Worm (Caenorhabditis elegans) whole organism, L4 larva: Measurements from ENCODE around the gene ttn-1.
A peak's percentile ranks its signal among the peaks of the same experiment; 100 is the strongest.

Source experiments
- D1046.2 ChIP-seq: fragments of 200-800 bp; sonication (Bioruptor generic); IDR thresholded peaks from 2 replicates; pipeline ENCODE4 v1.3.6; 2022; ENCODE audit warnings: missing genetic modification characterization, missing compliant biosample characterization
- T20F7.1 ChIP-seq: fragments of 200-800 bp; sonication (Bioruptor generic); optimal IDR thresholded peaks from 2 replicates; lab custom pipeline; 2018; ENCODE audit warnings: mild to moderate bottlenecking, missing genetic modification characterization, missing compliant biosample characterization
- Y75B8A.6 ChIP-seq: fragments of 200-800 bp; sonication (Bioruptor generic); IDR thresholded peaks from 2 replicates; pipeline ENCODE4 v1.3.6; 2022; ENCODE audit warnings: missing genetic modification reagents, missing genetic modification characterization, missing compliant biosample characterization
- ZK337.2 ChIP-seq: fragments of 200-800 bp; sonication (Bioruptor generic); IDR thresholded peaks from 2 replicates; pipeline ENCODE4 v1.3.6; 2022; ENCODE audit warnings: missing genetic modification reagents, missing genetic modification characterization, missing compliant biosample characterization
- aha-1 ChIP-seq: fragments of 150-350 bp; peaks from one replicate; lab custom pipeline; 2014; ENCODE audit warnings: missing biosample characterization, missing genetic modification characterization
- ama-1 ChIP-seq: fragments of 150-350 bp; optimal IDR thresholded peaks from 2 replicates; lab custom pipeline; 2014; ENCODE audit warnings: inconsistent platforms, mixed read lengths
- ceh-44 ChIP-seq: fragments of 200-800 bp; sonication (Bioruptor generic); IDR thresholded peaks from 2 replicates; pipeline ENCODE4 v1.3.6; 2022; ENCODE audit warnings: missing genetic modification reagents, missing genetic modification characterization, missing compliant biosample characterization
- ctbp-1 ChIP-seq: fragments of 200-800 bp; sonication (Bioruptor generic); IDR thresholded peaks from 2 replicates; pipeline ENCODE4 v1.3.6; 2022; ENCODE audit warnings: missing genetic modification reagents, missing genetic modification characterization, missing compliant biosample characterization
- daf-12 ChIP-seq: fragments of 150-350 bp; optimal IDR thresholded peaks from 2 replicates; lab custom pipeline; 2014; ENCODE audit warnings: missing biosample characterization, missing genetic modification reagents, missing genetic modification characterization
- daf-16 ChIP-seq, 3 experiments: sonication (generic microtip); optimal IDR thresholded peaks; 2 replicates each; lab custom pipeline; 2016 to 2017; ENCODE audit warnings: missing genetic modification characterization in 3 of 3, missing genetic modification reagents in 3 of 3, mild to moderate bottlenecking in 2 of 3, missing compliant biosample characterization in 2 of 3, missing biosample characterization in 1 of 3, moderate library complexity in 1 of 3
- dmd-9 ChIP-seq: fragments of 200-800 bp; sonication (Bioruptor generic); IDR thresholded peaks from 2 replicates; pipeline ENCODE4 v1.3.6; 2022; ENCODE audit warnings: missing genetic modification reagents, missing genetic modification characterization, missing compliant biosample characterization
- fkh-10 ChIP-seq: fragments of 150-350 bp; optimal IDR thresholded peaks from 2 replicates; lab custom pipeline; 2014; ENCODE audit warnings: missing biosample characterization, missing genetic modification reagents, missing genetic modification characterization
- fos-1 ChIP-seq: fragments of 150-350 bp; optimal IDR thresholded peaks from 2 replicates; lab custom pipeline; 2014; ENCODE audit warnings: missing biosample characterization, missing genetic modification characterization
- hlh-30 ChIP-seq: sonication (generic microtip); optimal IDR thresholded peaks from 2 replicates; lab custom pipeline; 2017; ENCODE audit warnings: antibody characterized with exemption, mild to moderate bottlenecking, missing genetic modification characterization, missing compliant biosample characterization; ENCODE audit not compliant: insufficient read depth
- jun-1 ChIP-seq: fragments of 150-350 bp; optimal IDR thresholded peaks from 2 replicates; lab custom pipeline; 2014; ENCODE audit warnings: missing biosample characterization, missing genetic modification reagents, missing genetic modification characterization
- lim-7 ChIP-seq: fragments of 200-800 bp; sonication (Bioruptor generic); IDR thresholded peaks from 2 replicates; pipeline ENCODE4 v1.3.6; 2022; ENCODE audit warnings: missing genetic modification characterization, missing compliant biosample characterization
- lin-15B ChIP-seq: fragments of 150-350 bp; sonication (generic microtip); optimal IDR thresholded peaks from 3 replicates; lab custom pipeline; 2014; ENCODE audit warnings: missing biosample characterization, missing genetic modification characterization
- lin-38 ChIP-seq: fragments of 200-800 bp; sonication (Bioruptor generic); IDR thresholded peaks from 2 replicates; pipeline ENCODE4 v1.3.6; 2022; ENCODE audit warnings: missing genetic modification reagents, missing genetic modification characterization, missing compliant biosample characterization
- lin-39 ChIP-seq: fragments of 150-350 bp; optimal IDR thresholded peaks from 2 replicates; lab custom pipeline; 2014; ENCODE audit warnings: missing biosample characterization, missing genetic modification reagents, missing genetic modification characterization
- madf-9 ChIP-seq: fragments of 200-800 bp; sonication (Bioruptor generic); conservative IDR thresholded peaks from 2 replicates; pipeline ENCODE4 v1.3.6; 2022; ENCODE audit warnings: missing genetic modification reagents, missing genetic modification characterization, missing compliant biosample characterization
- mep-1 ChIP-seq: fragments of 150-350 bp; sonication (generic microtip); optimal IDR thresholded peaks from 3 replicates; lab custom pipeline; 2014; ENCODE audit warnings: missing biosample characterization, missing genetic modification characterization
- nhr-28 ChIP-seq: fragments of 150-350 bp; optimal IDR thresholded peaks from 2 replicates; lab custom pipeline; 2014; ENCODE audit warnings: missing biosample characterization, missing genetic modification characterization
- nhr-77 ChIP-seq: fragments of 150-350 bp; optimal IDR thresholded peaks from 2 replicates; lab custom pipeline; 2014; ENCODE audit warnings: missing biosample characterization, missing genetic modification characterization
- rbr-2 ChIP-seq: sonication (generic microtip); optimal IDR thresholded peaks from 2 replicates; lab custom pipeline; 2016; ENCODE audit warnings: missing genotype, missing genetic modification characterization, missing compliant biosample characterization
- set-16 ChIP-seq: fragments of 200-800 bp; sonication (Bioruptor generic); IDR thresholded peaks from 2 replicates; pipeline ENCODE4 v1.3.6; 2022; ENCODE audit warnings: missing genetic modification reagents, missing genetic modification characterization, missing compliant biosample characterization
- skn-1 ChIP-seq: fragments of 150-350 bp; optimal IDR thresholded peaks from 2 replicates; lab custom pipeline; 2014; ENCODE audit warnings: missing biosample characterization, missing genetic modification characterization
- spr-1 ChIP-seq: sonication (generic microtip); optimal IDR thresholded peaks from 2 replicates; lab custom pipeline; 2016; ENCODE audit warnings: mild to moderate bottlenecking, missing genetic modification characterization, missing compliant biosample characterization
- spr-3 ChIP-seq: fragments of 200-800 bp; sonication (Bioruptor generic); optimal IDR thresholded peaks from 2 replicates; lab custom pipeline; 2018; ENCODE audit warnings: mild to moderate bottlenecking, missing genetic modification characterization, missing compliant biosample characterization
- tra-1 ChIP-seq: fragments of 200-800 bp; sonication (Bioruptor generic); IDR thresholded peaks from 2 replicates; pipeline ENCODE4 v1.3.6; 2022; ENCODE audit warnings: missing genetic modification reagents, missing genetic modification characterization, missing compliant biosample characterization
- unc-62 ChIP-seq, 3 experiments: fragments of 150-350 bp in 1 of 3; sonication (generic microtip); optimal IDR thresholded peaks in 2 of 3; peaks in 1 of 3; 1 replicate in 1 of 3; 2 replicates in 2 of 3; lab custom pipeline; 2014 to 2017; ENCODE audit warnings: missing biosample characterization in 3 of 3, missing genetic modification characterization in 3 of 3, missing genetic modification reagents in 3 of 3, missing genotype in 1 of 3
- zip-11 ChIP-seq: fragments of 200-800 bp; sonication (Bioruptor generic); IDR thresholded peaks from 2 replicates; pipeline ENCODE4 v1.3.6; 2022; ENCODE audit warnings: missing genetic modification characterization, missing compliant biosample characterization
- zip-2 ChIP-seq: fragments of 150-350 bp; optimal IDR thresholded peaks from 2 replicates; lab custom pipeline; 2014; ENCODE audit warnings: missing biosample characterization, missing genetic modification characterization
- ztf-7 ChIP-seq: fragments of 150-350 bp; optimal IDR thresholded peaks from 2 replicates; lab custom pipeline; 2014; ENCODE audit warnings: missing biosample characterization, missing genetic modification characterization

The ttn-1 gene

ce11 chrV:6138167-6138566 lies 64.3 kb downstream of the ttn-1 start:
- TF ChIP-seq aha-1 (tag; lab: Kevin White, UChicago): peak; percentile 97
- no peak for TF ChIP-seq set-16
- TF ChIP-seq, all 104 proteins: peak for 1

ce11 chrV:6135428-6135827 lies 67.0 kb downstream of the ttn-1 start:
- TF ChIP-seq skn-1 (tag; lab: Kevin White, UChicago) (no peak), unc-62 (GFP tag; optimal IDR thresholded peaks at IDR 0.05 in 1 of 2; lab: Kevin White, UChicago) (peak in 1 of 2 experiments; percentile 95), unc-62 (tag; optimal IDR thresholded peaks at IDR 0.05; lab: Kevin White, UChicago) (no peak)

- TF ChIP-seq spr-3 (GFP tag; lab: Kevin White, UChicago) (no peak), lim-7 (GFP tag; lab: Robert Waterston, UW) (no peak), ama-1 (lab: Kevin White, UChicago) (no peak), lin-39 (tag; lab: Kevin White, UChicago) (no peak), mep-1 (no peak), set-16 (no peak), hlh-30 (tag; lab: Kevin White, UChicago) (no peak), zip-2 (tag; lab: Kevin White, UChicago) (no peak), daf-12 (tag; lab: Kevin White, UChicago) (no peak)
These were observed 71.3 kb downstream of the ttn-1 start, which contains the start of gene exp-2 for ce11 chrV:6131100-6131499. Gene exp-2 (plus strand): TSS chrV:6131400.

- no peak for TF ChIP-seq ztf-7 (tag; lab: Kevin White, UChicago)
- TF ChIP-seq fos-1 (tag; lab: Kevin White, UChicago): no peak
- TF ChIP-seq jun-1: no peak
- no peak for TF ChIP-seq nhr-77
- TF ChIP-seq rbr-2: no peak
- no peak for TF ChIP-seq madf-9 (GFP tag; lab: Robert Waterston, UW)
- TF ChIP-seq unc-62 (GFP tag; optimal IDR thresholded peaks at IDR 0.05 in 1 of 2; lab: Kevin White, UChicago): peak in 1 of 2 experiments; percentile 93
- TF ChIP-seq unc-62 (tag; optimal IDR thresholded peaks at IDR 0.05; lab: Kevin White, UChicago): no peak
- TF ChIP-seq fkh-10 (GFP tag; lab: Kevin White, UChicago): no peak
These were observed 74.1 kb downstream of the ttn-1 start for ce11 chrV:6128355-6128754.

ce11 chrV:6121659-6122058 lies 80.8 kb downstream of the ttn-1 start:
- TF ChIP-seq unc-62 (GFP tag; optimal IDR thresholded peaks at IDR 0.05 in 1 of 2; lab: Kevin White, UChicago) (peak in 1 of 2 experiments; percentile 94), unc-62 (tag; optimal IDR thresholded peaks at IDR 0.05; lab: Kevin White, UChicago) (no peak), dmd-9 (no peak)
- TF ChIP-seq, all 104 proteins: peak for 1

- TF ChIP-seq unc-62 (GFP tag; optimal IDR thresholded peaks at IDR 0.05 in 1 of 2; lab: Kevin White, UChicago) (peak in 1 of 2 experiments; percentile 27), unc-62 (tag; optimal IDR thresholded peaks at IDR 0.05; lab: Kevin White, UChicago) (no peak), lin-38 (GFP tag; lab: Robert Waterston, UW) (no peak)
These were observed 82.1 kb downstream of the ttn-1 start, which contains the start of gene ceh-49 for ce11 chrV:6120156-6120879. Gene ceh-49 (minus strand): TSS chrV:6120206.

- TF ChIP-seq nhr-28 (tag; lab: Kevin White, UChicago) (no peak), unc-62 (GFP tag; optimal IDR thresholded peaks at IDR 0.05 in 1 of 2; lab: Kevin White, UChicago) (peak in 1 of 2 experiments; percentile 93), unc-62 (tag; optimal IDR thresholded peaks at IDR 0.05; lab: Kevin White, UChicago) (no peak)
These were observed 85.4 kb downstream of the ttn-1 start for ce11 chrV:6117013-6117412.

- TF ChIP-seq nhr-77: no peak
- no peak for TF ChIP-seq zip-11
- TF ChIP-seq lin-15B (tag; lab: Kevin White, UChicago): no peak
- TF ChIP-seq ceh-44: no peak
- TF ChIP-seq ctbp-1 (GFP tag; lab: Robert Waterston, UW): no peak
- TF ChIP-seq D1046.2 (GFP tag; lab: Robert Waterston, UW): no peak
- TF ChIP-seq ztf-7 (tag; lab: Kevin White, UChicago): no peak
- no peak for TF ChIP-seq T20F7.1 (GFP tag; lab: Kevin White, UChicago)
- no peak for TF ChIP-seq hlh-30 (tag; lab: Kevin White, UChicago)
- no peak for TF ChIP-seq daf-16 (GFP tag; optimal IDR thresholded peaks at IDR 0.05; lab: Kevin White, UChicago)
- peak; percentile 21 for TF ChIP-seq daf-16 (tag; optimal IDR thresholded peaks at IDR 0.05; lab: Kevin White, UChicago)
- TF ChIP-seq rbr-2: no peak
- TF ChIP-seq tra-1: no peak
- no peak for TF ChIP-seq spr-1 (tag; lab: Kevin White, UChicago)
- TF ChIP-seq nhr-28 (tag; lab: Kevin White, UChicago): peak; percentile 82
- no peak for TF ChIP-seq Y75B8A.6 (GFP tag; lab: Robert Waterston, UW)
- no peak for TF ChIP-seq ZK337.2 (GFP tag; lab: Robert Waterston, UW)
These were observed 89.6 kb downstream of the ttn-1 start, which contains the start of gene F17A9.5 for ce11 chrV:6112823-6113222. Gene F17A9.5 (minus strand): TSS chrV:6112997.
